Fruit fly (Drosophila melanogaster): ENCODE results near the gene CG7546.

DNA sequence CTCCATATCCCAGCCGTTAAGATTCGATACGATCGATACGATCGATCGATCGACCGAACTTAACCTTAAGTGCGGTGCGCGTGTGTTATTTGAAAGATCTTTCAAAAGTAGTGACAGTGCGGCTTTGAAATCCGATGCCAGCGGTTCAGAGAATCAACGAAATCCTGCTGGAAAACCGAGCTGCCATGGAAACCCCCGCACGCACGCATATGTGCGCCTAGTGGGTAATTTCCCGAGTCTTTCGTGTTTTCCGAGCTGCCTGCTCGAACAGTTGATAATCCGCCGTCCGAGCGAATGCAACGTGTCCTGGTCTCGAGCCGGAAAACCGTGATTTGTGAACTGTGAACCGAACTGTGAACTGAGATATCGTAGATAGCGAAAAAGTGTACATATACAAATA is 8.4 kb downstream of the CG7546 start:
- no peak for TF ChIP-seq CTCF (optimal IDR thresholded peaks at IDR 0.05)
- no peak for TF ChIP-seq CG8478 (optimal IDR thresholded peaks at IDR 0.05)
